Worm (Caenorhabditis elegans) whole organism, L4 larva: ENCODE data around the gene R07A4.3.

ENCODE experiments used
- D1046.2 ChIP-seq: fragments of 200-800 bp; sonication (Bioruptor generic); IDR thresholded peaks from 2 replicates; pipeline ENCODE4 v1.3.6; 2022; ENCODE audit warnings: missing genetic modification characterization, missing compliant biosample characterization
- daf-8 ChIP-seq: fragments of 200-800 bp; sonication (Bioruptor generic); IDR thresholded peaks from 2 replicates; pipeline ENCODE4 v1.3.6; 2022; ENCODE audit warnings: missing genetic modification characterization, missing compliant biosample characterization
- egl-43 ChIP-seq: fragments of 200-800 bp; sonication (Bioruptor generic); IDR thresholded peaks from 2 replicates; pipeline ENCODE4 v1.3.6; 2022; ENCODE audit warnings: missing genetic modification reagents, missing genetic modification characterization, missing compliant biosample characterization
- fkh-10 ChIP-seq: fragments of 150-350 bp; optimal IDR thresholded peaks from 2 replicates; lab custom pipeline; 2014; ENCODE audit warnings: missing biosample characterization, missing genetic modification reagents, missing genetic modification characterization
- hmg-1.1 ChIP-seq: fragments of 200-800 bp; sonication (Bioruptor generic); IDR thresholded peaks from 2 replicates; pipeline ENCODE4 v1.3.6; 2022; ENCODE audit warnings: missing genetic modification reagents, missing genetic modification characterization, missing compliant biosample characterization
- lsy-2 ChIP-seq, 2 experiments: fragments of 150-350 bp in 1 of 2; sonication (generic microtip) in 1 of 2; optimal IDR thresholded peaks; 2 replicates each; lab custom pipeline; 2014 to 2017; ENCODE audit warnings: missing biosample characterization in 2 of 2, missing genetic modification characterization in 2 of 2
- mxl-2 ChIP-seq: fragments of 200-800 bp; sonication (Bioruptor generic); conservative IDR thresholded peaks from 2 replicates; pipeline ENCODE4 v1.3.6; 2022; ENCODE audit warnings: missing genetic modification reagents, missing genetic modification characterization, missing compliant biosample characterization
- saeg-2 ChIP-seq: fragments of 200-800 bp; sonication (Bioruptor generic); IDR thresholded peaks from 2 replicates; pipeline ENCODE4 v1.3.6; 2022; ENCODE audit warnings: missing genetic modification reagents, missing genetic modification characterization, missing compliant biosample characterization
- unc-39 ChIP-seq: sonication (generic microtip); optimal IDR thresholded peaks from 2 replicates; lab custom pipeline; 2017; ENCODE audit warnings: missing biosample characterization, missing genetic modification characterization
- zfp-3 ChIP-seq: fragments of 200-800 bp; sonication (Bioruptor generic); conservative IDR thresholded peaks from 2 replicates; pipeline ENCODE4 v1.3.6; 2022; ENCODE audit warnings: missing genetic modification reagents, missing genetic modification characterization, missing compliant biosample characterization
- ztf-7 ChIP-seq: fragments of 150-350 bp; optimal IDR thresholded peaks from 2 replicates; lab custom pipeline; 2014; ENCODE audit warnings: missing biosample characterization, missing genetic modification characterization

R07A4.3 gene

DNA sequence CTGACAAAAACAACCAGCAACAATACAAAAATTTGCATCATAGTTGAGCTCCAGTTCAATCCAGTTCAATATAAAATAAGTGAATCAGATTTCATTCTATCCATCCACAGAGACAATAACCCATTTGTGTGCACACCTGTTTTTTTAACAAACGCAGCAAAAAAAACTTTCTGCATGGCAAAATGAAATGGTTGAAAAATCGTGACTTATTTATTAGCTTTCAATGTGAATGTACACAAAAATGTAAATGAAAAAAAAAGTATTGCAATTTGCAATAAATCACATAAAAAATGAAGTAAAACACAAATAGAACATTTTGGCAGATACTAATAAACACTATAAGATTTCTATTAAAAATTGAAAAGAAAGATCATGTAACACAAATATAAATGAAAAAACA, 41.1 kb downstream of the R07A4.3 start, which contains the start of gene T05A10.6:
TSS of gene T05A10.6 (minus strand) at position 101 of the 400 bp plus-strand sequence.
- TF ChIP-seq lsy-2 (tag; optimal IDR thresholded peaks at IDR 0.05; lab: Kevin White, UChicago) = no peak

DNA sequence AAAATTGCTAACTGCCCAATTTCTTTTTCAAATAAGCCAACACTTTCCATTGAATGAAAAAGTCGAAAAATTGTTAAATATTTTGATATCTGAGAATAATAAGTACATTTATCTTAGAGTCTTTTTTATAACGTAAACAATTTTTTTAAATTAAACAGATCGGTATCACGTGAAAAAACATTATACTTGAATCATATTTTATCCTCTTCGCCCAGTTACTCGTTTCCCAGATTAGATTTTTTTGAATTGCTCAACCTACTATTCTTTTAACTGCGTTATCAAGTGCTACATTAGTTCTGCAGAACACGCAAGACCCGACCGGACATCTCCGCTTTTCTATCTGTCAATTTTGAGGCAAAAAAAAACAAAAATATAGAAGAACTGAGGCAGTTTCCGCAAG, 50.9 kb downstream of the R07A4.3 start, which contains the start of gene F31B12.4:
TSS of gene F31B12.4 (plus strand) at position 301 of the 400 bp plus-strand sequence.
- TF ChIP-seq saeg-2 (no peak), daf-8 (no peak), ztf-7 (tag; lab: Kevin White, UChicago) (no peak), egl-43 (GFP tag; lab: Robert Waterston, UW) (no peak), D1046.2 (no peak), zfp-3 (no peak), hmg-1.1 (GFP tag; lab: Robert Waterston, UW) (no peak), unc-39 (tag; lab: Kevin White, UChicago) (no peak), fkh-10 (GFP tag; lab: Kevin White, UChicago) (no peak), mxl-2 (GFP tag; lab: Robert Waterston, UW) (no peak)
